Worm (Caenorhabditis elegans) whole organism, L1 larva: ENCODE measurements around the gene C05C10.2.

Experiments
- aly-2 ChIP-seq: fragments of 150-350 bp; optimal IDR thresholded peaks from 2 replicates; lab custom pipeline; 2014; ENCODE audit warnings: missing biosample characterization, missing genetic modification characterization
- ama-1 ChIP-seq: fragments of 150-350 bp; optimal IDR thresholded peaks from 2 replicates; lab custom pipeline; 2014
- blmp-1 ChIP-seq: fragments of 150-350 bp; optimal IDR thresholded peaks from 2 replicates; lab custom pipeline; 2014; ENCODE audit warnings: missing biosample characterization, missing genetic modification characterization
- elt-2 ChIP-seq: sonication (generic microtip); optimal IDR thresholded peaks from 2 replicates; lab custom pipeline; 2016; ENCODE audit warnings: missing genetic modification characterization, mild to moderate bottlenecking, inconsistent platforms, missing compliant biosample characterization, missing genetic modification reagents
- fkh-10 ChIP-seq: sonication (generic microtip); optimal IDR thresholded peaks from 2 replicates; lab custom pipeline; 2017; ENCODE audit warnings: missing biosample characterization, missing genetic modification reagents, missing genetic modification characterization
- fos-1 ChIP-seq: fragments of 150-350 bp; optimal IDR thresholded peaks from 2 replicates; lab custom pipeline; 2014; ENCODE audit warnings: missing biosample characterization, missing genetic modification characterization
- nhr-77 ChIP-seq: fragments of 150-350 bp; optimal IDR thresholded peaks from 2 replicates; lab custom pipeline; 2014; ENCODE audit warnings: missing biosample characterization, missing genetic modification characterization
- sox-4 ChIP-seq: sonication (generic microtip); optimal IDR thresholded peaks from 2 replicates; lab custom pipeline; 2016; ENCODE audit warnings: missing genetic modification characterization, missing compliant biosample characterization
- unc-62 ChIP-seq: fragments of 150-350 bp; optimal IDR thresholded peaks from 2 replicates; lab custom pipeline; 2014; ENCODE audit warnings: missing biosample characterization, missing genetic modification reagents, missing genetic modification characterization

DNA sequence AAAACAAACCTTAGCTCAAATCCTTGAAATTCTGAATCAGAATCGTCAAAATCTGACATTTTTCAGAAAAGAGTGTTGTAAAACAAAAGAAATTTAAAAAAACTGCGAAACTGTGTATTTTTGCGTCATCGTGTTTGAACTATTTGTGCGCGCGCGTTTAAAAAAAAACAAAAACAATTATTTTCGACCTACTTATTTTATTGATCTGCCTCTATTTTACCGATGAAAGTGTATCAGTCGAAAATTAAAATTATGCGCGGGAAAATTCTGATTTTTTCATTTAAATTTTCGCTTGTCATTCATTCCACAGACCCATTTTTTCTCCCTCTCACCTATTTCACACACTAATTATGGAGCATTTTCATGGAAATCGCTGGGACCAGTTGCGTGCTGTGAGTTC lies 16.9 kb downstream of the C05C10.2 start, which contains the start of the genes C05C10.7 and C05C10.5:
- TF ChIP-seq blmp-1 (tag; lab: Kevin White, UChicago): no peak
- TF ChIP-seq elt-2 (tag; lab: Kevin White, UChicago): no peak
- TF ChIP-seq unc-62 (GFP tag; lab: Kevin White, UChicago): no peak
- no peak for TF ChIP-seq fos-1 (tag; lab: Kevin White, UChicago)
- no peak for TF ChIP-seq fkh-10 (GFP tag; lab: Kevin White, UChicago)
- no peak for TF ChIP-seq nhr-77 (tag; lab: Kevin White, UChicago)
- TF ChIP-seq ama-1 (lab: Kevin White, UChicago): no peak
- TF ChIP-seq sox-4 (tag; lab: Kevin White, UChicago): no peak
- no peak for TF ChIP-seq aly-2 (tag; lab: Kevin White, UChicago)
